Worm (Caenorhabditis elegans) whole organism, L4 larva: Measurements from ENCODE around the gene fbxa-116.
A peak's percentile ranks its signal among the peaks of the same experiment; 100 is the strongest.

ENCODE experiments used
- F49E8.2 ChIP-seq: sonication (generic microtip); optimal IDR thresholded peaks from 2 replicates; lab custom pipeline; 2016; ENCODE audit warnings: missing compliant biosample characterization, mild to moderate bottlenecking, missing genetic modification characterization, borderline replicate concordance
- R02D3.7 ChIP-seq: fragments of 150-350 bp; sonication (generic microtip); optimal IDR thresholded peaks from 3 replicates; lab custom pipeline; 2014; ENCODE audit warnings: missing biosample characterization, missing genetic modification characterization
- T26A8.4 ChIP-seq: fragments of 200-800 bp; sonication (Bioruptor generic); IDR thresholded peaks from 2 replicates; pipeline ENCODE4 v1.3.6; 2022; ENCODE audit warnings: missing genetic modification characterization, missing compliant biosample characterization
- Y105C5A.15 ChIP-seq: fragments of 200-800 bp; sonication (Bioruptor generic); IDR thresholded peaks from 2 replicates; pipeline ENCODE4 v1.3.6; 2022; ENCODE audit warnings: missing genetic modification characterization, missing compliant biosample characterization
- Y75B8A.6 ChIP-seq: fragments of 200-800 bp; sonication (Bioruptor generic); IDR thresholded peaks from 2 replicates; pipeline ENCODE4 v1.3.6; 2022; ENCODE audit warnings: missing genetic modification reagents, missing genetic modification characterization, missing compliant biosample characterization
- aha-1 ChIP-seq: fragments of 150-350 bp; peaks from one replicate; lab custom pipeline; 2014; ENCODE audit warnings: missing biosample characterization, missing genetic modification characterization
- ceh-20 ChIP-seq: fragments of 200-800 bp; sonication (Bioruptor generic); IDR thresholded peaks from 2 replicates; pipeline ENCODE4 v1.3.6; 2022; ENCODE audit warnings: missing genetic modification reagents, missing genetic modification characterization, missing compliant biosample characterization
- ceh-44 ChIP-seq: fragments of 200-800 bp; sonication (Bioruptor generic); IDR thresholded peaks from 2 replicates; pipeline ENCODE4 v1.3.6; 2022; ENCODE audit warnings: missing genetic modification reagents, missing genetic modification characterization, missing compliant biosample characterization
- ceh-82 ChIP-seq: sonication (generic microtip); optimal IDR thresholded peaks from 2 replicates; lab custom pipeline; 2017; ENCODE audit warnings: missing biosample characterization, missing genetic modification characterization
- ces-1 ChIP-seq: fragments of 150-350 bp; sonication (generic microtip); optimal IDR thresholded peaks from 4 replicates; lab custom pipeline; 2014; ENCODE audit warnings: missing biosample characterization, missing genetic modification reagents, missing genetic modification characterization
- daf-12 ChIP-seq: fragments of 150-350 bp; optimal IDR thresholded peaks from 2 replicates; lab custom pipeline; 2014; ENCODE audit warnings: missing biosample characterization, missing genetic modification reagents, missing genetic modification characterization
- daf-16 ChIP-seq, 3 experiments: sonication (generic microtip); optimal IDR thresholded peaks; 2 replicates each; lab custom pipeline; 2016 to 2017; ENCODE audit warnings: missing genetic modification characterization in 3 of 3, missing genetic modification reagents in 3 of 3, mild to moderate bottlenecking in 2 of 3, missing compliant biosample characterization in 2 of 3, missing biosample characterization in 1 of 3, moderate library complexity in 1 of 3
- dmd-6 ChIP-seq: fragments of 200-800 bp; sonication (Bioruptor generic); IDR thresholded peaks from 2 replicates; pipeline ENCODE4 v1.3.6; 2022; ENCODE audit warnings: missing genetic modification reagents, missing genetic modification characterization, missing compliant biosample characterization
- dmd-9 ChIP-seq: fragments of 200-800 bp; sonication (Bioruptor generic); IDR thresholded peaks from 2 replicates; pipeline ENCODE4 v1.3.6; 2022; ENCODE audit warnings: missing genetic modification reagents, missing genetic modification characterization, missing compliant biosample characterization
- dpl-1 ChIP-seq: fragments of 150-350 bp; optimal IDR thresholded peaks from 2 replicates; lab custom pipeline; 2014; ENCODE audit warnings: missing biosample characterization, missing genetic modification reagents, missing genetic modification characterization
- duxl-1 ChIP-seq: sonication (generic microtip); optimal IDR thresholded peaks from 2 replicates; lab custom pipeline; 2016; ENCODE audit warnings: mild to moderate bottlenecking, missing genetic modification characterization, moderate library complexity, missing compliant biosample characterization; ENCODE audit not compliant: poor library complexity
- dve-1 ChIP-seq: sonication (generic microtip); optimal IDR thresholded peaks from 2 replicates; lab custom pipeline; 2017; ENCODE audit warnings: antibody characterized with exemption, mild to moderate bottlenecking, missing genetic modification characterization, missing compliant biosample characterization; ENCODE audit not compliant: insufficient read depth
- fkh-10 ChIP-seq: fragments of 150-350 bp; optimal IDR thresholded peaks from 2 replicates; lab custom pipeline; 2014; ENCODE audit warnings: missing biosample characterization, missing genetic modification reagents, missing genetic modification characterization
- gei-8 ChIP-seq: fragments of 200-800 bp; sonication (Bioruptor generic); optimal IDR thresholded peaks from 2 replicates; lab custom pipeline; 2018; ENCODE audit warnings: mild to moderate bottlenecking, missing genetic modification characterization, missing compliant biosample characterization
- hif-1 ChIP-seq, 2 experiments: sonication (generic microtip); optimal IDR thresholded peaks; 2 replicates each; lab custom pipeline; 2016 to 2017; ENCODE audit warnings: missing compliant biosample characterization in 2 of 2, missing genetic modification characterization in 2 of 2, missing genetic modification reagents in 2 of 2, missing genotype in 2 of 2, mild to moderate bottlenecking in 1 of 2
- hlh-11 ChIP-seq: fragments of 200-800 bp; sonication (Bioruptor generic); optimal IDR thresholded peaks from 2 replicates; lab custom pipeline; 2018; ENCODE audit warnings: mild to moderate bottlenecking, missing genetic modification characterization, missing compliant biosample characterization
- jun-1 ChIP-seq: fragments of 150-350 bp; optimal IDR thresholded peaks from 2 replicates; lab custom pipeline; 2014; ENCODE audit warnings: missing biosample characterization, missing genetic modification reagents, missing genetic modification characterization
- lin-1 ChIP-seq: fragments of 200-800 bp; sonication (Bioruptor generic); IDR thresholded peaks from 2 replicates; pipeline ENCODE4 v1.3.6; 2022; ENCODE audit warnings: missing genetic modification reagents, missing genetic modification characterization, missing compliant biosample characterization
- lin-13 ChIP-seq: fragments of 150-350 bp; optimal IDR thresholded peaks from 2 replicates; lab custom pipeline; 2014; ENCODE audit warnings: missing biosample characterization, missing genetic modification reagents, missing genetic modification characterization
- lsy-2 ChIP-seq, 2 experiments: fragments of 150-350 bp in 1 of 2; sonication (generic microtip) in 1 of 2; optimal IDR thresholded peaks; 2 replicates each; lab custom pipeline; 2014 to 2017; ENCODE audit warnings: missing biosample characterization in 2 of 2, missing genetic modification characterization in 2 of 2
- madf-9 ChIP-seq: fragments of 200-800 bp; sonication (Bioruptor generic); conservative IDR thresholded peaks from 2 replicates; pipeline ENCODE4 v1.3.6; 2022; ENCODE audit warnings: missing genetic modification reagents, missing genetic modification characterization, missing compliant biosample characterization
- mdl-1 ChIP-seq, 2 experiments: fragments of 150-350 bp in 1 of 2; sonication (generic microtip) in 1 of 2; optimal IDR thresholded peaks; 2 replicates each; lab custom pipeline; 2014 to 2017; ENCODE audit warnings: missing biosample characterization in 2 of 2, missing genetic modification characterization in 2 of 2
- mdt-29 ChIP-seq: fragments of 200-800 bp; sonication (Bioruptor generic); IDR thresholded peaks from 2 replicates; pipeline ENCODE4 v1.3.6; 2022; ENCODE audit warnings: missing genetic modification reagents, missing genetic modification characterization, missing compliant biosample characterization
- nhr-102 ChIP-seq: sonication (generic microtip); optimal IDR thresholded peaks from 2 replicates; lab custom pipeline; 2016; ENCODE audit warnings: mild to moderate bottlenecking, missing genetic modification characterization, moderate library complexity, missing compliant biosample characterization
- nhr-11 ChIP-seq: fragments of 150-350 bp; optimal IDR thresholded peaks from 2 replicates; lab custom pipeline; 2014; ENCODE audit warnings: missing biosample characterization, missing genetic modification characterization
- nhr-111 ChIP-seq: fragments of 200-800 bp; sonication (Bioruptor generic); optimal IDR thresholded peaks from 2 replicates; lab custom pipeline; 2018; ENCODE audit warnings: mild to moderate bottlenecking, missing genetic modification characterization, missing compliant biosample characterization
- nhr-25 ChIP-seq: sonication (generic microtip); optimal IDR thresholded peaks from 2 replicates; lab custom pipeline; 2017; ENCODE audit warnings: missing genetic modification characterization, mild to moderate bottlenecking, missing compliant biosample characterization, antibody characterized with exemption, moderate library complexity, borderline replicate concordance; ENCODE audit not compliant: insufficient read depth
- nhr-28 ChIP-seq: fragments of 150-350 bp; optimal IDR thresholded peaks from 2 replicates; lab custom pipeline; 2014; ENCODE audit warnings: missing biosample characterization, missing genetic modification characterization
- nhr-41 ChIP-seq: fragments of 200-800 bp; sonication (Bioruptor generic); IDR thresholded peaks from 2 replicates; pipeline ENCODE4 v1.3.6; 2022; ENCODE audit warnings: missing genetic modification reagents, missing genetic modification characterization, missing compliant biosample characterization
- nhr-42 ChIP-seq: fragments of 200-800 bp; sonication (Bioruptor generic); IDR thresholded peaks from 2 replicates; pipeline ENCODE4 v1.3.6; 2022; ENCODE audit warnings: missing genetic modification characterization, missing compliant biosample characterization
- nhr-77 ChIP-seq: fragments of 150-350 bp; optimal IDR thresholded peaks from 2 replicates; lab custom pipeline; 2014; ENCODE audit warnings: missing biosample characterization, missing genetic modification characterization
- pha-4 ChIP-seq, 2 experiments: fragments of 150-350 bp in 1 of 2; fragments of 200-800 bp in 1 of 2; sonication (Bioruptor generic) in 1 of 2; IDR thresholded peaks in 1 of 2; optimal IDR thresholded peaks in 1 of 2; 2 replicates each; pipeline versions ENCODE4 v1.3.6 to Lab custom; 2014 to 2022; ENCODE audit warnings: missing genetic modification characterization in 2 of 2, missing genetic modification reagents in 2 of 2, missing biosample characterization in 1 of 2, missing compliant biosample characterization in 1 of 2
- pqm-1 ChIP-seq: sonication (generic microtip); optimal IDR thresholded peaks from 2 replicates; lab custom pipeline; 2017; ENCODE audit warnings: missing biosample characterization, missing genetic modification characterization
- rbr-2 ChIP-seq: sonication (generic microtip); optimal IDR thresholded peaks from 2 replicates; lab custom pipeline; 2016; ENCODE audit warnings: missing genotype, missing genetic modification characterization, missing compliant biosample characterization
- saeg-2 ChIP-seq: fragments of 200-800 bp; sonication (Bioruptor generic); IDR thresholded peaks from 2 replicates; pipeline ENCODE4 v1.3.6; 2022; ENCODE audit warnings: missing genetic modification reagents, missing genetic modification characterization, missing compliant biosample characterization
- tag-97 ChIP-seq: fragments of 200-800 bp; sonication (Bioruptor generic); IDR thresholded peaks from 2 replicates; pipeline ENCODE4 v1.3.6; 2022; ENCODE audit warnings: missing genetic modification characterization, missing compliant biosample characterization
- tra-1 ChIP-seq: fragments of 200-800 bp; sonication (Bioruptor generic); IDR thresholded peaks from 2 replicates; pipeline ENCODE4 v1.3.6; 2022; ENCODE audit warnings: missing genetic modification reagents, missing genetic modification characterization, missing compliant biosample characterization
- zfp-3 ChIP-seq: fragments of 200-800 bp; sonication (Bioruptor generic); conservative IDR thresholded peaks from 2 replicates; pipeline ENCODE4 v1.3.6; 2022; ENCODE audit warnings: missing genetic modification reagents, missing genetic modification characterization, missing compliant biosample characterization
- ztf-11 ChIP-seq: fragments of 150-350 bp; optimal IDR thresholded peaks from 2 replicates; lab custom pipeline; 2014; ENCODE audit warnings: missing biosample characterization, missing genetic modification characterization

The fbxa-116 gene

ce11 chrV:20165808-20166207 is 22.9 kb downstream of the fbxa-116 start:
- peak; percentile 57 for TF ChIP-seq aha-1 (tag; lab: Kevin White, UChicago)
- no peak for TF ChIP-seq ceh-44
- no peak for TF ChIP-seq daf-16 (GFP tag; optimal IDR thresholded peaks at IDR 0.05; lab: Kevin White, UChicago)
- peak; percentile 85 for TF ChIP-seq daf-16 (tag; optimal IDR thresholded peaks at IDR 0.05; lab: Kevin White, UChicago)
- TF ChIP-seq dve-1 (tag; lab: Kevin White, UChicago) = peak; percentile 71
- no peak for TF ChIP-seq R02D3.7
- TF ChIP-seq pqm-1 (tag; lab: Kevin White, UChicago) = peak; percentile 16

- no peak for TF ChIP-seq ceh-82
- TF ChIP-seq nhr-41 = 0 out of 2 replicates have a peak, but pooled peaks have one; percentile 40
- TF ChIP-seq nhr-28 (tag; lab: Kevin White, UChicago) = peak; percentile 62
- peak; percentile 49 for TF ChIP-seq nhr-77
- no peak for TF ChIP-seq mdl-1 (tag; optimal IDR thresholded peaks at IDR 0.05; lab: Kevin White, UChicago)
- peak; percentile 26 for TF ChIP-seq dpl-1 (GFP tag; lab: Kevin White, UChicago)
- TF ChIP-seq nhr-42 = 0 out of 2 replicates have a peak, but pooled peaks have one; percentile 53
- TF ChIP-seq ztf-11 = no peak
- TF ChIP-seq zfp-3 (GFP tag; lab: Robert Waterston, UW) = peak; percentile 73; the same call in 1 of the 2 replicates
- peak; percentile 100 for TF ChIP-seq mdt-29 (GFP tag; lab: Robert Waterston, UW)
- peak in 1 of 2 experiments; percentile 53 for TF ChIP-seq lsy-2 (tag; optimal IDR thresholded peaks at IDR 0.05; lab: Kevin White, UChicago)
- peak; percentile 33 to 48 for TF ChIP-seq hif-1 (tag; optimal IDR thresholded peaks at IDR 0.05; lab: Kevin White, UChicago)
- TF ChIP-seq nhr-11 (tag; lab: Kevin White, UChicago) = no peak
- TF ChIP-seq ces-1 = no peak
- 0 out of 2 replicates have a peak, but pooled peaks have one; percentile 13 for TF ChIP-seq madf-9 (GFP tag; lab: Robert Waterston, UW)
- TF ChIP-seq nhr-102 (tag; lab: Kevin White, UChicago) = peak; percentile 93
- TF ChIP-seq F49E8.2 (tag; lab: Kevin White, UChicago) = no peak
- peak; percentile 83 for TF ChIP-seq dmd-6 (GFP tag; lab: Robert Waterston, UW)
- TF ChIP-seq jun-1 (tag; lab: Kevin White, UChicago) = peak; percentile 66
- TF ChIP-seq fkh-10 = no peak
- peak in 1 of 2 experiments; percentile 97 for TF ChIP-seq daf-16 (GFP tag; optimal IDR thresholded peaks at IDR 0.05; lab: Kevin White, UChicago)
- peak; percentile 99 for TF ChIP-seq daf-16 (tag; optimal IDR thresholded peaks at IDR 0.05; lab: Kevin White, UChicago)
- TF ChIP-seq Y105C5A.15 (GFP tag; lab: Robert Waterston, UW) = no peak
- peak; percentile 89 for TF ChIP-seq ceh-20
- TF ChIP-seq lin-1 (GFP tag; lab: Robert Waterston, UW) = peak; percentile 62; the same call in 1 of the 2 replicates
- peak; percentile 90; the same call in 1 of the 2 replicates for TF ChIP-seq tra-1 (GFP tag; lab: Robert Waterston, UW)
- no peak for TF ChIP-seq daf-12 (tag; lab: Kevin White, UChicago)
- no peak for TF ChIP-seq nhr-111
- peak; percentile 60 for TF ChIP-seq gei-8 (GFP tag; lab: Kevin White, UChicago)
- peak; percentile 11 for TF ChIP-seq pqm-1 (tag; lab: Kevin White, UChicago)
- TF ChIP-seq dve-1 (tag; lab: Kevin White, UChicago) = peak; percentile 97
- TF ChIP-seq saeg-2 = peak; percentile 87; the same call in 1 of the 2 replicates
- TF ChIP-seq dmd-9 = peak; percentile 49; the same call in 1 of the 2 replicates
- 0 out of 2 replicates have a peak, but pooled peaks have one; percentile 50 for TF ChIP-seq pha-4 (GFP tag; IDR thresholded peaks at IDR 0.05; lab: Robert Waterston, UW)
- no peak for TF ChIP-seq pha-4 (tag; optimal IDR thresholded peaks at IDR 0.05; lab: Kevin White, UChicago)
- no peak for TF ChIP-seq tag-97 (GFP tag; lab: Robert Waterston, UW)
- 0 out of 2 replicates have a peak, but pooled peaks have one; percentile 20 for TF ChIP-seq Y75B8A.6 (GFP tag; lab: Robert Waterston, UW)
- TF ChIP-seq hlh-11 = peak; percentile 88
- no peak for TF ChIP-seq lin-13
- TF ChIP-seq nhr-25 (tag; lab: Kevin White, UChicago) = no peak
- no peak for TF ChIP-seq rbr-2 (tag; lab: Kevin White, UChicago)
- TF ChIP-seq duxl-1 (tag; lab: Kevin White, UChicago) = no peak
- TF ChIP-seq T26A8.4 (GFP tag; lab: Robert Waterston, UW) = peak; percentile 74
Observed at ce11 chrV:20164059-20164892, 24.4 kb downstream of the fbxa-116 start, which contains the start of gene F19B2.5. F19B2.5 (minus strand) TSS chrV:20164165.
